Worm (Caenorhabditis elegans) whole organism, midembryonic: ENCODE results near the gene ZK622.5.
A peak's percentile ranks its signal among the peaks of the same experiment; 100 is the strongest.

ENCODE experiments used
- T22C8.4 ChIP-seq: fragments of 200-800 bp; sonication (Bioruptor generic); IDR thresholded peaks from 2 replicates; pipeline ENCODE4 v1.3.6; 2022; ENCODE audit warnings: missing genetic modification characterization, missing compliant biosample characterization
- cog-1 ChIP-seq: sonication (generic microtip); optimal IDR thresholded peaks from 2 replicates; lab custom pipeline; 2016; ENCODE audit warnings: missing genetic modification characterization, missing compliant biosample characterization
- flt-1 ChIP-seq: fragments of 200-800 bp; sonication (Bioruptor generic); IDR thresholded peaks from 2 replicates; pipeline ENCODE4 v1.3.6; 2022; ENCODE audit warnings: missing genetic modification characterization, missing compliant biosample characterization
- klf-2 ChIP-seq: fragments of 200-800 bp; sonication (Bioruptor generic); conservative IDR thresholded peaks from 2 replicates; pipeline ENCODE4 v1.3.6; 2022; ENCODE audit warnings: missing genetic modification reagents, missing genetic modification characterization, missing compliant biosample characterization
- ref-1 ChIP-seq: fragments of 200-800 bp; sonication (Bioruptor generic); conservative IDR thresholded peaks from 2 replicates; pipeline ENCODE4 v1.3.6; 2022; ENCODE audit warnings: missing genetic modification reagents, missing genetic modification characterization, missing compliant biosample characterization
- tab-1 ChIP-seq: fragments of 200-800 bp; sonication (Bioruptor generic); IDR thresholded peaks from 2 replicates; pipeline ENCODE4 v1.3.6; 2022; ENCODE audit warnings: missing genetic modification characterization, missing compliant biosample characterization
- ztf-23 ChIP-seq: fragments of 200-800 bp; sonication (Bioruptor generic); IDR thresholded peaks from 2 replicates; pipeline ENCODE4 v1.3.6; 2022; ENCODE audit warnings: missing genetic modification reagents, missing genetic modification characterization, missing compliant biosample characterization
- ztf-29 ChIP-seq: fragments of 200-800 bp; sonication (Bioruptor generic); IDR thresholded peaks from 2 replicates; pipeline ENCODE4 v1.3.6; 2022; ENCODE audit warnings: missing genetic modification reagents, missing genetic modification characterization, missing compliant biosample characterization

- TF ChIP-seq ztf-23 (0 out of 2 replicates have a peak, but pooled peaks have one; percentile 36), ref-1 (GFP tag; lab: Robert Waterston, UW) (peak; percentile 67; the same call in 1 of the 2 replicates), cog-1 (tag; lab: Kevin White, UChicago) (peak; percentile 6), T22C8.4 (GFP tag; lab: Robert Waterston, UW) (peak; percentile 55; the same call in 1 of the 2 replicates), ztf-29 (no peak), tab-1 (GFP tag; lab: Robert Waterston, UW) (peak; percentile 73), flt-1 (peak; percentile 88), klf-2 (GFP tag; lab: Robert Waterston, UW) (peak; percentile 66; the same call in 1 of the 2 replicates)
Measured at ce11 chrII:5293287-5293850, 4.1 kb downstream of the ZK622.5 start, which contains the start of gene ZK622.1.
